Fruit fly (Drosophila melanogaster): ENCODE results near the gene CG18814.

- no peak for TF ChIP-seq CG8478 (optimal IDR thresholded peaks at IDR 0.05)
- TF ChIP-seq CTCF (optimal IDR thresholded peaks at IDR 0.05): no peak
Observed at dm6 chr3L:16328207-16328891, 41.3 kb upstream of the CG18814 start, which contains the start of gene CG13058.
